Fruit fly (Drosophila melanogaster) whole organism, prepupa: ENCODE results near the gene CG1812.

Source experiments
- Blimp-1 ChIP-seq: fragments of 200-800 bp; sonication (Bioruptor generic); optimal IDR thresholded peaks from 3 replicates; lab custom pipeline; 2017; ENCODE audit warnings: missing biosample characterization, missing genetic modification characterization, mild to moderate bottlenecking, moderate library complexity, missing genetic modification reagents
- CG10631 ChIP-seq: fragments of 200-800 bp; sonication (Bioruptor generic); optimal IDR thresholded peaks from 2 replicates; lab custom pipeline; 2016; ENCODE audit warnings: missing biosample characterization, missing genetic modification characterization
- CG10669 ChIP-seq: fragments of 200-800 bp; sonication (Bioruptor generic); optimal IDR thresholded peaks from 3 replicates; lab custom pipeline; 2018; ENCODE audit warnings: missing biosample characterization, mild to moderate bottlenecking, missing genetic modification characterization, moderate library complexity
- CG11294 ChIP-seq: fragments of 200-800 bp; sonication (Bioruptor generic); IDR thresholded peaks from 2 replicates; pipeline ENCODE4 v1.3.6; 2022; ENCODE audit warnings: missing biosample characterization, missing genetic modification characterization
- CG11902 ChIP-seq: fragments of 200-800 bp; sonication (Bioruptor generic); optimal IDR thresholded peaks from 3 replicates; lab custom pipeline; 2016; ENCODE audit warnings: missing biosample characterization, missing genetic modification characterization
- CG1621 ChIP-seq: fragments of 200-800 bp; sonication (Bioruptor generic); optimal IDR thresholded peaks from 3 replicates; lab custom pipeline; 2018; ENCODE audit warnings: missing biosample characterization, mild to moderate bottlenecking, missing genetic modification characterization
- CG16779 ChIP-seq: fragments of 200-800 bp; sonication (Bioruptor generic); optimal IDR thresholded peaks from 3 replicates; lab custom pipeline; 2017; ENCODE audit warnings: missing biosample characterization, mild to moderate bottlenecking, missing genetic modification characterization
- CG31627 ChIP-seq: fragments of 200-800 bp; sonication (Bioruptor generic); optimal IDR thresholded peaks from 3 replicates; lab custom pipeline; 2016; ENCODE audit warnings: missing biosample characterization, missing genetic modification characterization
- CG32006 ChIP-seq: fragments of 200-800 bp; sonication (Bioruptor generic); optimal IDR thresholded peaks from 3 replicates; lab custom pipeline; 2017; ENCODE audit warnings: missing biosample characterization, mild to moderate bottlenecking, missing genetic modification characterization
- CG34406 ChIP-seq: fragments of 200-800 bp; sonication (Bioruptor generic); optimal IDR thresholded peaks from 3 replicates; lab custom pipeline; 2016; ENCODE audit warnings: missing biosample characterization, missing genetic modification characterization
- CG3919 ChIP-seq: fragments of 200-800 bp; sonication (Bioruptor generic); optimal IDR thresholded peaks from 3 replicates; lab custom pipeline; 2016; ENCODE audit warnings: missing biosample characterization, missing genetic modification characterization
- CG4318 ChIP-seq: fragments of 200-800 bp; sonication (Bioruptor generic); optimal IDR thresholded peaks from 3 replicates; lab custom pipeline; 2017; ENCODE audit warnings: missing biosample characterization, mild to moderate bottlenecking, missing genetic modification characterization
- CG6163 ChIP-seq: fragments of 200-800 bp; sonication (Bioruptor generic); IDR thresholded peaks from 3 replicates; pipeline ENCODE4 v1.3.6; 2022; ENCODE audit warnings: missing biosample characterization, missing genetic modification characterization
- CG6276 ChIP-seq: fragments of 200-800 bp; sonication (Bioruptor generic); optimal IDR thresholded peaks from 2 replicates; lab custom pipeline; 2017; ENCODE audit warnings: missing biosample characterization, mild to moderate bottlenecking, missing genetic modification characterization
- CG6792 ChIP-seq: fragments of 200-800 bp; sonication (Bioruptor generic); optimal IDR thresholded peaks from 3 replicates; lab custom pipeline; 2016; ENCODE audit warnings: missing biosample characterization, missing genetic modification characterization
- CG6808 ChIP-seq: fragments of 200-800 bp; sonication (Bioruptor generic); optimal IDR thresholded peaks from 3 replicates; lab custom pipeline; 2017; ENCODE audit warnings: missing biosample characterization, missing genetic modification characterization, mild to moderate bottlenecking, moderate library complexity, missing genetic modification reagents
- CG7368 ChIP-seq: fragments of 200-800 bp; sonication (Bioruptor generic); optimal IDR thresholded peaks from 3 replicates; lab custom pipeline; 2016; ENCODE audit warnings: missing biosample characterization, missing genetic modification characterization
- CG8119 ChIP-seq: fragments of 200-800 bp; sonication (Bioruptor generic); IDR thresholded peaks from 3 replicates; pipeline ENCODE4 v1.3.6; 2022; ENCODE audit warnings: missing biosample characterization, missing genetic modification characterization
- CG8319 ChIP-seq: fragments of 200-800 bp; sonication (Bioruptor generic); optimal IDR thresholded peaks from 3 replicates; lab custom pipeline; 2016; ENCODE audit warnings: missing biosample characterization, missing genetic modification characterization
- Eip75B ChIP-seq: fragments of 200-800 bp; sonication (Bioruptor generic); optimal IDR thresholded peaks from 3 replicates; lab custom pipeline; 2016; ENCODE audit warnings: missing biosample characterization, missing genetic modification characterization
- Eip78C ChIP-seq: fragments of 200-800 bp; sonication (Bioruptor generic); peaks from one replicate; lab custom pipeline; 2016; ENCODE audit warnings: missing biosample characterization, missing genetic modification characterization
- Eip93F ChIP-seq: fragments of 200-800 bp; sonication (Bioruptor generic); optimal IDR thresholded peaks from 2 replicates; lab custom pipeline; 2016; ENCODE audit warnings: missing biosample characterization, mild to moderate bottlenecking, missing genetic modification characterization
- Ets21C ChIP-seq: fragments of 200-800 bp; sonication (Bioruptor generic); optimal IDR thresholded peaks from 3 replicates; lab custom pipeline; 2016; ENCODE audit warnings: missing biosample characterization, missing genetic modification characterization
- Ets96B ChIP-seq: fragments of 200-800 bp; optimal IDR thresholded peaks from 2 replicates; lab custom pipeline; 2019; ENCODE audit warnings: missing biosample characterization, mild to moderate bottlenecking, missing genetic modification characterization, moderate library complexity
- Gug ChIP-seq: fragments of 200-800 bp; sonication (Bioruptor generic); IDR thresholded peaks from 2 replicates; pipeline ENCODE4 v1.3.6; 2022; ENCODE audit warnings: missing biosample characterization, missing genetic modification characterization
- Hr4 ChIP-seq: fragments of 200-800 bp; sonication (Bioruptor generic); optimal IDR thresholded peaks from 3 replicates; lab custom pipeline; 2016; ENCODE audit warnings: missing biosample characterization, missing genetic modification characterization
- Lpt ChIP-seq: fragments of 200-800 bp; sonication (Bioruptor generic); optimal IDR thresholded peaks from 3 replicates; lab custom pipeline; 2016; ENCODE audit warnings: missing biosample characterization, missing genetic modification characterization
- Met ChIP-seq: fragments of 200-800 bp; sonication (Bioruptor generic); optimal IDR thresholded peaks from 3 replicates; lab custom pipeline; 2016; ENCODE audit warnings: missing biosample characterization, missing genetic modification characterization
- OdsH ChIP-seq: fragments of 200-800 bp; sonication (Bioruptor generic); optimal IDR thresholded peaks from 3 replicates; lab custom pipeline; 2016; ENCODE audit warnings: missing biosample characterization, missing genetic modification characterization
- Sox102F ChIP-seq: fragments of 200-800 bp; sonication (Bioruptor generic); optimal IDR thresholded peaks from 2 replicates; lab custom pipeline; 2016; ENCODE audit warnings: missing biosample characterization, mild to moderate bottlenecking, missing genetic modification characterization
- Sox14 ChIP-seq: fragments of 200-800 bp; sonication (Bioruptor generic); optimal IDR thresholded peaks from 3 replicates; lab custom pipeline; 2016; ENCODE audit warnings: missing biosample characterization, missing genetic modification characterization
- Sox15 ChIP-seq: fragments of 200-800 bp; sonication (Bioruptor generic); optimal IDR thresholded peaks from 3 replicates; lab custom pipeline; 2016; ENCODE audit warnings: missing biosample characterization, missing genetic modification characterization
- achi ChIP-seq: fragments of 200-800 bp; sonication (Bioruptor generic); optimal IDR thresholded peaks from 3 replicates; lab custom pipeline; 2016; ENCODE audit warnings: missing biosample characterization, missing genetic modification characterization
- acj6 ChIP-seq: fragments of 200-800 bp; sonication (Bioruptor generic); optimal IDR thresholded peaks from 3 replicates; lab custom pipeline; 2016; ENCODE audit warnings: missing biosample characterization, missing genetic modification characterization
- cyc ChIP-seq: fragments of 200-800 bp; sonication (Bioruptor generic); optimal IDR thresholded peaks from 3 replicates; lab custom pipeline; 2016; ENCODE audit warnings: missing biosample characterization, missing genetic modification characterization
- dsx ChIP-seq: fragments of 200-800 bp; optimal IDR thresholded peaks from 3 replicates; lab custom pipeline; 2019; ENCODE audit warnings: missing biosample characterization, mild to moderate bottlenecking, missing genetic modification characterization, moderate library complexity; ENCODE audit not compliant: poor library complexity, severe bottlenecking
- eg ChIP-seq: fragments of 200-800 bp; sonication (Bioruptor generic); IDR thresholded peaks from 3 replicates; pipeline ENCODE4 v1.3.6; 2022; ENCODE audit warnings: missing biosample characterization, missing genetic modification characterization
- esn ChIP-seq: fragments of 200-800 bp; sonication (Bioruptor generic); optimal IDR thresholded peaks from 2 replicates; lab custom pipeline; 2016; ENCODE audit warnings: missing biosample characterization, mild to moderate bottlenecking, missing genetic modification characterization, moderate library complexity
- fkh ChIP-seq: fragments of 200-800 bp; sonication (Bioruptor generic); optimal IDR thresholded peaks from 3 replicates; lab custom pipeline; 2017; ENCODE audit warnings: missing biosample characterization, mild to moderate bottlenecking, missing genetic modification characterization, moderate library complexity
- lz ChIP-seq: fragments of 200-800 bp; sonication (Bioruptor generic); optimal IDR thresholded peaks from 3 replicates; lab custom pipeline; 2016; ENCODE audit warnings: missing biosample characterization, missing genetic modification characterization
- pdm3 ChIP-seq: fragments of 200-800 bp; sonication (Bioruptor generic); optimal IDR thresholded peaks from 3 replicates; lab custom pipeline; 2016; ENCODE audit warnings: missing biosample characterization, missing genetic modification characterization
- salr ChIP-seq, 2 experiments: fragments of 200-800 bp; sonication (Bioruptor generic); optimal IDR thresholded peaks; 3 replicates each; lab custom pipeline; 2016 to 2018; ENCODE audit warnings: missing biosample characterization in 2 of 2, missing genetic modification characterization in 2 of 2, mild to moderate bottlenecking in 1 of 2
- spab ChIP-seq: fragments of 200-800 bp; sonication (Bioruptor generic); optimal IDR thresholded peaks from 2 replicates; lab custom pipeline; 2017; ENCODE audit warnings: missing biosample characterization, mild to moderate bottlenecking, missing genetic modification characterization, missing genetic modification reagents
- ss ChIP-seq, 2 experiments: fragments of 200-800 bp; sonication (Bioruptor generic); optimal IDR thresholded peaks; 2 replicates in 1 of 2; 3 replicates in 1 of 2; lab custom pipeline; 2017 to 2018; ENCODE audit warnings: mild to moderate bottlenecking in 2 of 2, missing biosample characterization in 2 of 2, missing genetic modification characterization in 2 of 2, moderate library complexity in 1 of 2
- svp ChIP-seq: fragments of 200-800 bp; sonication (Bioruptor generic); peaks from one replicate; lab custom pipeline; 2016; ENCODE audit warnings: missing biosample characterization, missing genetic modification characterization
- vri ChIP-seq: fragments of 200-800 bp; sonication (Bioruptor generic); optimal IDR thresholded peaks from 3 replicates; lab custom pipeline; 2016; ENCODE audit warnings: missing biosample characterization, mild to moderate bottlenecking, missing genetic modification characterization

The CG1812 gene

DNA sequence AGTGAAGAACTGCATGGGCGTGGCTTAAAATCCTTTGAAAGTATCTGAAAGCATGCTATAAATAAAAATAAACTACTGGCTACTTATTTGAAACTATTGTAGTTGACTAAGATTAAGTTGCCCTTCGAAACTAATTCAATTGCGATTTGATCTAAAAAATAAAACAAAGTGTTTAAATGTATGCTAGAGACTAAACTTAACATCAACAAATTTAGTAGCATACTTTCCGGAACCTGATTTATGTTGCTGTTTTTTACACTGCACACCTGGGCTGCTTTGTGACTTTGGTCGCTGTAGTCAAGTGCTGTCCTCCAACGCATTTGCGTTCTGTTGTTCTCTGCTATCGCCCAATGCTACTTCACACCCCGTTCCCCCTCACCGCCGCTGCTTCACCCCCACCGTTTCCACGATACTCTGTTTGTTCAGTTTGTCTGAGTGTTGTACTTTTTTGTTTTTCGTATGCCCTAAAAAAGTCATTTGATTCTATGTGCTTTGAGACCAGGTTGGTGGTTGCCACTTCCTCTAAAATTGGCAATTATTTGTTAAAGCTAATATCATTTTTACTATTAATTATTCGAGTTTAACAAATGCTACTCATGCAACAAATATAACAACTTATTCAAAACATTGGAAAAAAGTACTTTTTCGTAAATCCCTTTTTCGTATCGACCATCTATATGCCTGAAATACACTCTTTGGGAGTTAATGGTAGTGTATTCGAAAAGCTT is 8.4 kb upstream of the CG1812 start (continued):
- TF ChIP-seq Gug (GFP tag; lab: Robert Waterston, UW), result 0 out of 2 replicates have a peak, but pooled peaks have one; percentile 17
- peak; percentile 86 for TF ChIP-seq fkh (GFP tag; lab: Kevin White, UChicago)
- peak; percentile 58 for TF ChIP-seq Sox14 (GFP tag; lab: Kevin White, UChicago)
- TF ChIP-seq pdm3 (GFP tag; lab: Kevin White, UChicago), result peak; percentile 50
- TF ChIP-seq CG31627 (GFP tag; lab: Kevin White, UChicago), result peak; percentile 43
- TF ChIP-seq svp (GFP tag; lab: Kevin White, UChicago), result no peak
- peak; percentile 59 for TF ChIP-seq CG10669 (GFP tag; lab: Kevin White, UChicago)

DNA sequence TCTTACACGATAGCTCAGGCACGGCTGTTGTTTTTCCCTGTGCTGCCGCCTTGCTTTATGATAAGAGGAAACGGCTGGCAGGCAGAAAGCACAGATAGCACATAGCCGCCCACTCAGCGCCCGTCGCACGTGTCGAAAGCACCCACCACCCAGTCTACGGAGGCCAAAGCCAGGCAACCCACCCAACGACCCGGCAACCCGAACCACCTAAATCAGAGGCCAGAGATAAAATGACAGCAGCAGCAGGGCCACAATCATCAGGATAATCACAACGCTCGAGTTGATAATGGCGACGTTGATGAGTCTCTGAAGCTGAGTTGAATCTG is 7.9 kb upstream of the CG1812 start:
- TF ChIP-seq CG32006 (GFP tag; lab: Kevin White, UChicago) (peak; percentile 2), CG6792 (no peak), CG16779 (tag; lab: Kevin White, UChicago) (no peak), svp (GFP tag; lab: Kevin White, UChicago) (peak; percentile 98), ss (GFP tag; optimal IDR thresholded peaks at IDR 0.05; lab: Kevin White, UChicago) (no peak), Lpt (GFP tag; lab: Kevin White, UChicago) (no peak), Met (GFP tag; lab: Kevin White, UChicago) (peak; percentile 7), CG6276 (no peak)

DNA sequence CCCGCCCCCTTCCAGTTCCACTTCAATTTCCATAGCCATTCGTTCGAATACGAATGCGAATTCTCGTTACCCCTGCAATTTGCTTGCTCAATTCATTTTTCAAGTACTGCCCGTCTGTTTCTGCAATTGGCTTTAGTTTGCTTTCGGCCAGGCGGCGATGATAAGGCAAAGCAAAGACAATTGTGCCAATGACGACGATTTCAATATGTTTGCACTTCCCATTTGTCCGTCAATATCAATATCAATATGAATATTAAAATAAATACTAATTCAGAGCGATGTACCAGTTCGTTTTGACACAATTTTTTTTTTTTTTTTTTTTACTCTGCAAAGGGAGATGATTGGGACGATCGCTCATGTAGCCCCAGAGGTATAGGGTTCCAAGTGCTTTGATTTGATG is 5.4 kb upstream of the CG1812 start:
- TF ChIP-seq fkh (GFP tag; lab: Kevin White, UChicago) (peak; percentile 54), spab (GFP tag; lab: Kevin White, UChicago) (no peak), Eip75B (GFP tag; lab: Kevin White, UChicago) (no peak), cyc (no peak), CG31627 (GFP tag; lab: Kevin White, UChicago) (peak; percentile 6), achi (GFP tag; lab: Kevin White, UChicago) (no peak), CG32006 (GFP tag; lab: Kevin White, UChicago) (no peak), Sox102F (peak; percentile 19), Ets96B (tag; lab: Kevin White, UChicago) (no peak), esn (GFP tag; lab: Kevin White, UChicago) (peak; percentile 48), CG34406 (GFP tag; lab: Kevin White, UChicago) (peak; percentile 35), CG1621 (no peak), Sox14 (GFP tag; lab: Kevin White, UChicago) (no peak), CG11294 (no peak), dsx (GFP tag; lab: Kevin White, UChicago) (no peak), CG6792 (peak; percentile 21), CG3919 (GFP tag; lab: Kevin White, UChicago) (no peak), CG7368 (GFP tag; lab: Kevin White, UChicago) (no peak), CG4318 (GFP tag; lab: Kevin White, UChicago) (no peak), CG11902 (no peak), svp (GFP tag; lab: Kevin White, UChicago) (peak; percentile 61), OdsH (GFP tag; lab: Kevin White, UChicago) (no peak), lz (GFP tag; lab: Kevin White, UChicago) (no peak), Sox15 (GFP tag; lab: Kevin White, UChicago) (no peak), vri (peak; percentile 37), Eip78C (GFP tag; lab: Kevin White, UChicago) (peak; percentile 82), CG6163 (GFP tag; lab: Robert Waterston, UW) (0 out of 3 replicates have a peak, but pooled peaks have one; percentile 20), CG10631 (GFP tag; lab: Kevin White, UChicago) (peak; percentile 17), acj6 (no peak), Eip93F (GFP tag; lab: Kevin White, UChicago) (peak; percentile 17), Blimp-1 (no peak), CG8319 (GFP tag; lab: Kevin White, UChicago) (peak; percentile 21), CG6276 (no peak), Ets21C (GFP tag; lab: Kevin White, UChicago) (no peak), eg (GFP tag; lab: Robert Waterston, UW) (no peak), CG6808 (no peak), Lpt (GFP tag; lab: Kevin White, UChicago) (no peak), CG8119 (GFP tag; lab: Robert Waterston, UW) (no peak), Hr4 (no peak), salr (GFP tag; optimal IDR thresholded peaks at IDR 0.05; lab: Kevin White, UChicago) (no peak)
